Worm (Caenorhabditis elegans): ENCODE measurements around the gene B0244.5.

Gene B0244.5

DNA sequence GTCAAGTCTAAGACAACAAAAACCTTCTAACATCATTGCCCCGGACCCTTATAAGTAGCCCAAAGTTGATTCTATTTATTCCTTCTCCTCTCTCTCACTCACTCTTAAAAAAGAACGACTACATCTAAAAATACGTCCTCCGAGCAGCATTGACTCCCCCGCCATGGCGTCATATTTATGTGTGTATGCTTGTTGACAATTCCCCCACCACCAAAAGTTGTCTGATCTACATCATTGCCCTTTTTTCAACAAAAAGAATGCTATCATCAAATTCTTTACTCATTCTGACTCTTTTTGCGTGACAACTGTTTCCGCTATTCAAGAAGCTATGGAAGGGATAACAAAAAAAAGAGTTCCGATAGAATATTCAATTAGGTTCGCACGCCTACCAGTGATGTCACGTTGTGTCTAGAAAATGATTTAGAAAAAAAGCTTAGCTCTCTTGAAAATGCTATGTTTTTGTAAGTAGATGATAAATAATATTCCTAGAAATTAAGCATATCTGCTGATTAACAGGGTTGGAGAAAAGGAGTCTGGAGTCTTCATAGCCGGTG lies 12.9 kb downstream of the B0244.5 start (continued):
- no peak for TF ChIP-seq nhr-11 (tag; optimal IDR thresholded peaks at IDR 0.05)
- TF ChIP-seq dpl-1 (GFP tag; optimal IDR thresholded peaks at IDR 0.05), result no peak
- no peak for TF ChIP-seq mab-9 (GFP tag; IDR thresholded peaks at IDR 0.05)
- no peak for TF ChIP-seq elt-2 (tag; optimal IDR thresholded peaks at IDR 0.05)
- no peak for TF ChIP-seq grh-1 (GFP tag; IDR thresholded peaks at IDR 0.05)
- TF ChIP-seq nhr-85 (tag), result no peak
- TF ChIP-seq sup-37 (GFP tag; optimal IDR thresholded peaks at IDR 0.05), result no peak

ce11 chrIII:5758519-5759099 lies 13.9 kb downstream of the B0244.5 start:
- TF ChIP-seq xbp-1 (tag; optimal IDR thresholded peaks at IDR 0.05) (peak; percentile 60), unc-62 (GFP tag; optimal IDR thresholded peaks at IDR 0.05) (no peak), dpl-1 (GFP tag; optimal IDR thresholded peaks at IDR 0.05) (peak in 1 of 3 experiments; percentile 35), nhr-47 (tag; optimal IDR thresholded peaks at IDR 0.05) (peak; percentile 82), nhr-77 (tag; optimal IDR thresholded peaks at IDR 0.05) (no peak), ztf-4 (tag; optimal IDR thresholded peaks at IDR 0.05) (peak; percentile 65), tbx-2 (tag; optimal IDR thresholded peaks at IDR 0.05) (peak; percentile 49), mef-2 (tag; optimal IDR thresholded peaks at IDR 0.05) (peak; percentile 74), sox-4 (tag; optimal IDR thresholded peaks at IDR 0.05) (peak; percentile 72), unc-130 (tag; optimal IDR thresholded peaks at IDR 0.05) (no peak), efl-1 (optimal IDR thresholded peaks at IDR 0.05) (peak; percentile 23 to 33), efl-1 (GFP tag; optimal IDR thresholded peaks at IDR 0.05 in 1 of 2) (peak in 1 of 2 experiments; percentile 19), ceh-88 (GFP tag; IDR thresholded peaks at IDR 0.05) (0 out of 2 replicates have a peak, but pooled peaks have one; percentile 7), rnt-1 (tag; optimal IDR thresholded peaks at IDR 0.05) (no peak), hlh-4 (tag; optimal IDR thresholded peaks at IDR 0.05) (no peak), nhr-28 (tag; optimal IDR thresholded peaks at IDR 0.05) (no peak), alr-1 (tag; optimal IDR thresholded peaks at IDR 0.05; ENCODE audit: borderline replicate concordance) (no peak), jun-1 (tag; optimal IDR thresholded peaks at IDR 0.05) (no peak), snu-23 (GFP tag; optimal IDR thresholded peaks at IDR 0.05) (peak; percentile 27), lir-3 (tag; optimal IDR thresholded peaks at IDR 0.05; ENCODE audit: poor library complexity) (peak; percentile 29), F16B12.6 (tag; optimal IDR thresholded peaks at IDR 0.05) (no peak), isw-1 (GFP tag; IDR thresholded peaks at IDR 0.05) (peak; percentile 19; the same call in 1 of the 2 replicates), tlp-1 (tag; optimal IDR thresholded peaks at IDR 0.05) (no peak), mep-1 (tag; optimal IDR thresholded peaks at IDR 0.05) (peak; percentile 62), unc-30 (tag; optimal IDR thresholded peaks at IDR 0.05) (no peak), pax-3 (tag; optimal IDR thresholded peaks at IDR 0.05) (peak; percentile 63), ceh-90 (tag; optimal IDR thresholded peaks at IDR 0.05) (no peak), lin-13 (GFP tag; optimal IDR thresholded peaks at IDR 0.05) (peak; percentile 42), swsn-7 (tag; optimal IDR thresholded peaks at IDR 0.05) (peak; percentile 77), aha-1 (tag; optimal IDR thresholded peaks at IDR 0.05) (no peak), zip-4 (GFP tag; optimal IDR thresholded peaks at IDR 0.05) (no peak), skn-1 (tag; optimal IDR thresholded peaks at IDR 0.05) (no peak), ceh-63 (GFP tag; optimal IDR thresholded peaks at IDR 0.05) (peak; percentile 57), fkh-10 (GFP tag; optimal IDR thresholded peaks at IDR 0.05) (peak; percentile 74), Y116A8C.19 (tag; optimal IDR thresholded peaks at IDR 0.05; ENCODE audit: borderline replicate concordance) (no peak), ztf-11 (tag; optimal IDR thresholded peaks at IDR 0.05) (peak in 1 of 2 experiments; percentile 19), blmp-1 (tag; optimal IDR thresholded peaks at IDR 0.05) (no peak), lsy-2 (tag; optimal IDR thresholded peaks at IDR 0.05) (peak; percentile 51 to 71), unc-98 (GFP tag; IDR thresholded peaks at IDR 0.05) (no peak), ama-1 (optimal IDR thresholded peaks at IDR 0.05) (no peak), nhr-237 (tag; optimal IDR thresholded peaks at IDR 0.05) (no peak), nhr-76 (tag; optimal IDR thresholded peaks at IDR 0.05) (no peak), nhr-12 (tag; optimal IDR thresholded peaks at IDR 0.05) (no peak), hpl-2 (GFP tag; optimal IDR thresholded peaks at IDR 0.05) (no peak), fkh-8 (tag; optimal IDR thresholded peaks at IDR 0.05) (peak; percentile 97), ceh-8 (GFP tag; optimal IDR thresholded peaks at IDR 0.05) (no peak)
